Worm (Caenorhabditis elegans): ENCODE measurements around the gene aman-2.

- TF ChIP-seq lsy-2 (tag; optimal IDR thresholded peaks at IDR 0.05) = no peak
- TF ChIP-seq jun-1 (tag; optimal IDR thresholded peaks at IDR 0.05) = no peak
- no peak for TF ChIP-seq mep-1 (tag; optimal IDR thresholded peaks at IDR 0.05)
- no peak for TF ChIP-seq lin-15B (tag; optimal IDR thresholded peaks at IDR 0.05)
- no peak for TF ChIP-seq egl-27 (tag; optimal IDR thresholded peaks at IDR 0.05)
- TF ChIP-seq efl-1 (optimal IDR thresholded peaks at IDR 0.05) = no peak
- TF ChIP-seq efl-1 (GFP tag; optimal IDR thresholded peaks at IDR 0.05 in 1 of 2) = peak in 1 of 2 experiments; percentile 86
- TF ChIP-seq ztf-11 (tag; optimal IDR thresholded peaks at IDR 0.05) = no peak
- no peak for TF ChIP-seq elt-3 (tag; optimal IDR thresholded peaks at IDR 0.05)
- TF ChIP-seq nhr-11 (tag; optimal IDR thresholded peaks at IDR 0.05) = no peak
- TF ChIP-seq lin-13 (GFP tag; optimal IDR thresholded peaks at IDR 0.05) = no peak
- no peak for TF ChIP-seq ama-1 (optimal IDR thresholded peaks at IDR 0.05)
Observed at ce11 chrV:11913283-11913682, 19.8 kb downstream of the aman-2 start.

Measured in whole organism, L1 larva.